Fruit fly (Drosophila melanogaster): Measurements from ENCODE around the gene CG15548.

The CG15548 gene

DNA sequence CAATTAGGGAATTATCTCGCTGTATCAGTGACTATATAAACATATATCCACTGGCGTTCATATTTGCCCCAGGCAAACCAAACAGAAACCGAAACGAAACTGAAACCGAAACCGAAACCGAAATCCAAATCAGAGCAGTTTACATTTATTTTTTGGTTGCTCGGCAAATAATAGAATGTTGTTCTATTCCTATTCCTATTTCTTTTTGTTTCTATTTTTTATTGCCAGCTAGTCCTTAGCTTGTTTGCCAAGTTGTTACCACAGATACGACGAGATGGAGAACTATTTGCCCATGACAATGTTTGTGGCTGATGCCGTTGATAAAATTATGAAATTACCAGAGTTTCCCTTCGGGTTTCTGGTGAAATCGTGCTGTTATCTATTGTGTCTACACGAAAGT is 40.6 kb upstream of the CG15548 start:
- no peak for TF ChIP-seq Sox14 (GFP tag; optimal IDR thresholded peaks at IDR 0.05)
- TF ChIP-seq dsx (GFP tag; optimal IDR thresholded peaks at IDR 0.05; ENCODE audit: poor library complexity, severe bottlenecking) = no peak
- no peak for TF ChIP-seq Lpt (GFP tag; optimal IDR thresholded peaks at IDR 0.05)
- TF ChIP-seq svp (GFP tag) = peak; percentile 24
- peak; percentile 89 for TF ChIP-seq fkh (GFP tag; optimal IDR thresholded peaks at IDR 0.05)

DNA sequence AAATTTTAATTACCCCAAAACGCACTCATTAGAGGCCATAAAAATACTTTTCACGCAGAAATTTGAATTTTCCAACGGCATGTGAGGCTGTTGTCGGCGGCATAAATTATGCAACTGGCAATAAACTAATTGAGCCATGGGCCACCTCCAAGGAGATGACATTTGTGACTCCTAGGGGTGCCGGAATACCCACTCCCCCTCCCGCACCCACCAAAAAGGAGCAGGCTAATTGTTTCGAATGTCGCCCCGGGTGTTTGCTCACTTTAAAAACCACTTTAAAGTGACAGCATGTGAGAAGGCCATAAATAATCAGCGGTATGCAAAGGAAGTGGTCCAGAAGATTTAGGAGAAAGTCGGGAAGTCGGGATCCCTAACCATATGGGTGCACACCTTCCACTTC is 37.1 kb upstream of the CG15548 start:
- TF ChIP-seq CG31627 (GFP tag; optimal IDR thresholded peaks at IDR 0.05) (no peak), CG15336 (GFP tag; IDR thresholded peaks at IDR 0.05) (no peak), CG10669 (GFP tag; optimal IDR thresholded peaks at IDR 0.05) (no peak), CG11762 (GFP tag; optimal IDR thresholded peaks at IDR 0.05; ENCODE audit: insufficient read depth) (no peak), Eip78C (GFP tag) (no peak), Hr4 (GFP tag; optimal IDR thresholded peaks at IDR 0.05) (no peak), CG10631 (GFP tag; optimal IDR thresholded peaks at IDR 0.05) (no peak), CG3032 (tag; optimal IDR thresholded peaks at IDR 0.05) (no peak), Met (GFP tag; optimal IDR thresholded peaks at IDR 0.05) (no peak), fd59A (GFP tag; optimal IDR thresholded peaks at IDR 0.05) (no peak), Lpt (GFP tag; optimal IDR thresholded peaks at IDR 0.05) (no peak), ss (GFP tag; optimal IDR thresholded peaks at IDR 0.05) (no peak), CG6808 (GFP tag; optimal IDR thresholded peaks at IDR 0.05) (no peak), pdm3 (GFP tag; optimal IDR thresholded peaks at IDR 0.05) (no peak), CG16779 (tag; optimal IDR thresholded peaks at IDR 0.05) (no peak), Sox102F (GFP tag; optimal IDR thresholded peaks at IDR 0.05) (no peak), Ets96B (tag; optimal IDR thresholded peaks at IDR 0.05) (no peak), cyc (GFP tag; optimal IDR thresholded peaks at IDR 0.05) (no peak)

DNA sequence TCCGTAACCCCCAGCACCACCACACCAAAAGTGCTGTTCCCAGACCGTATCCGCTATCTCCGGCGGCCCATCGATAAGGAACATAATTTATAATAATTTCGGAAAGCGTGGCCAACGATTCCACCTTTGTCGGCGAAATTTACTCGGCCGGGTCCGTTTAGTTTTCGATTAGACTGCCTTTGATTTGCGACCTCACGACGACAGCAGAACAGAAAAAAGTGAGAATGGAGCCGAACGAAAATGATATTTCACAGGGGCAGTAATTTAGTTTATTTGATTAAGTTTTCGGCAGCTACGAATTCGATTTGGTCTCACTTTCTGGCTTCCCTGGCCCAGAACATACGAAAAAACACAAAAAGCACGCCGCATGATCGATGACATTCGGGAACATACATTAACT is 35.9 kb upstream of the CG15548 start:
- TF ChIP-seq Sox14 (GFP tag; optimal IDR thresholded peaks at IDR 0.05) = no peak
- no peak for TF ChIP-seq CG8319 (GFP tag; optimal IDR thresholded peaks at IDR 0.05)
- no peak for TF ChIP-seq CG6276 (GFP tag; optimal IDR thresholded peaks at IDR 0.05)
- no peak for TF ChIP-seq CG10669 (GFP tag; optimal IDR thresholded peaks at IDR 0.05)
- no peak for TF ChIP-seq CG4318 (GFP tag; optimal IDR thresholded peaks at IDR 0.05)
- no peak for TF ChIP-seq Met (GFP tag; optimal IDR thresholded peaks at IDR 0.05)
- no peak for TF ChIP-seq CG8632 (GFP tag; optimal IDR thresholded peaks at IDR 0.05)
- no peak for TF ChIP-seq CG6792 (GFP tag; optimal IDR thresholded peaks at IDR 0.05)
- TF ChIP-seq Eip78C (GFP tag) = no peak
- no peak for TF ChIP-seq svp (GFP tag)
- no peak for TF ChIP-seq CG7368 (GFP tag; optimal IDR thresholded peaks at IDR 0.05)
- no peak for TF ChIP-seq Ets21C (GFP tag; optimal IDR thresholded peaks at IDR 0.05)
- no peak for TF ChIP-seq cyc (GFP tag; optimal IDR thresholded peaks at IDR 0.05)
- no peak for TF ChIP-seq dac (GFP tag; optimal IDR thresholded peaks at IDR 0.05)
- no peak for TF ChIP-seq fkh (GFP tag; optimal IDR thresholded peaks at IDR 0.05)
- no peak for TF ChIP-seq esn (GFP tag; optimal IDR thresholded peaks at IDR 0.05)
- no peak for TF ChIP-seq vri (GFP tag; optimal IDR thresholded peaks at IDR 0.05)

DNA sequence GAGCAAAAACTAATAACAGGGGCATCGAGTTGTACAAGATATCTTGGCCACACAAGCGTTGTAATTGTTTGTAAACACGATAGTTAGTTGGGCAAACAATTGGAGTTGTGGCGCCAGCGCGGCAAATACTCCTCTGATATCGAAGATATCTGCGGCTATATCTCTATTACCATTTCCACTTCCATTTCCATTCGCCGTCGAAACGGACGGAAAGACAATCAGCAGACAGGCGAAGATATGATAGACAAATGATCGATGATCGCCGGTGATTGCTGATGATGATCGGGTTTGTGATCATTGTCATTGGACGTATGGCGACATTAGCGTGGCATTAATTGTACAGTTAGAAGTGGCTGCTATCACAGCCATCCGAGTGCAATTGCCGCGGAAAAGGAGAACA is 34.1 kb upstream of the CG15548 start:
- TF ChIP-seq fkh (GFP tag; optimal IDR thresholded peaks at IDR 0.05) (peak; percentile 45), Eip75B (GFP tag; optimal IDR thresholded peaks at IDR 0.05) (no peak)

DNA sequence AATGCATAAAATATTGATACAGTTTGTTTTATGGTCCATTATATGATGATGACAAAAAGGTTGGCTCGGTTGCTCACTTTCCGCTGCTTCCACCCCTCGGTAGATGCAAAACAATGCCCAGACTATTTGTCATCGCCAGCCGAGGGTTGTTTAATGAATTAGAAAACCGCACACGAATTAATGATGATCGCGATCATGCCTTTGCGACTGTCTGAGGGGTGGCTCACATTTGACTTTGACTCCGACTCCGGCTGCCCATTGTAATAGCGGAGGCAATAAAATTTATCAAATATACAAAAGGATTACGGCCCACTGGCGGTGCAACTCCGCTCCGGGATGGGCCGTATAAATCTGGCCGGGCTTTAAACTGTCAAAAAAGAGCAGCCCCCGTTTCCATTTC is 33.5 kb upstream of the CG15548 start:
- TF ChIP-seq Hr39 (GFP tag; optimal IDR thresholded peaks at IDR 0.05) (no peak), esn (GFP tag; optimal IDR thresholded peaks at IDR 0.05) (no peak), CG11902 (GFP tag; optimal IDR thresholded peaks at IDR 0.05) (no peak), cyc (GFP tag; optimal IDR thresholded peaks at IDR 0.05) (no peak), Blimp-1 (GFP tag; optimal IDR thresholded peaks at IDR 0.05) (no peak), CG3032 (tag; optimal IDR thresholded peaks at IDR 0.05) (no peak), Sox14 (GFP tag; optimal IDR thresholded peaks at IDR 0.05) (no peak), net (GFP tag; optimal IDR thresholded peaks at IDR 0.05) (no peak), Hr38 (GFP tag; optimal IDR thresholded peaks at IDR 0.05) (no peak), spab (GFP tag; optimal IDR thresholded peaks at IDR 0.05) (no peak), OdsH (GFP tag; optimal IDR thresholded peaks at IDR 0.05) (no peak), CG6808 (GFP tag; optimal IDR thresholded peaks at IDR 0.05) (no peak), Sox102F (GFP tag; optimal IDR thresholded peaks at IDR 0.05) (no peak), Sox15 (GFP tag; optimal IDR thresholded peaks at IDR 0.05) (no peak), salr (GFP tag; optimal IDR thresholded peaks at IDR 0.05) (no peak), fkh (GFP tag; optimal IDR thresholded peaks at IDR 0.05) (no peak), fd59A (GFP tag; optimal IDR thresholded peaks at IDR 0.05) (no peak), Eip78C (GFP tag) (no peak), CG8632 (GFP tag; optimal IDR thresholded peaks at IDR 0.05) (no peak), Smox (GFP tag; optimal IDR thresholded peaks at IDR 0.05) (no peak)

Measured in whole organism, prepupa.